Worm (Caenorhabditis elegans) whole organism, early embryonic: ENCODE results near the gene nas-16.

ENCODE experiments used
- F13C5.2 ChIP-seq: sonication (generic microtip); optimal IDR thresholded peaks from 2 replicates; lab custom pipeline; 2017; ENCODE audit warnings: mild to moderate bottlenecking, missing genetic modification characterization, inconsistent platforms, missing compliant biosample characterization
- aly-1 ChIP-seq: sonication (generic microtip); optimal IDR thresholded peaks from 2 replicates; lab custom pipeline; 2016; ENCODE audit warnings: missing genetic modification characterization, missing compliant biosample characterization
- ama-1 ChIP-seq: fragments of 150-350 bp; optimal IDR thresholded peaks from 2 replicates; lab custom pipeline; 2014
- scrt-1 ChIP-seq: fragments of 200-800 bp; sonication (Bioruptor generic); IDR thresholded peaks from 2 replicates; pipeline ENCODE4 v1.3.6; 2022; ENCODE audit warnings: missing genetic modification characterization, missing compliant biosample characterization

DNA sequence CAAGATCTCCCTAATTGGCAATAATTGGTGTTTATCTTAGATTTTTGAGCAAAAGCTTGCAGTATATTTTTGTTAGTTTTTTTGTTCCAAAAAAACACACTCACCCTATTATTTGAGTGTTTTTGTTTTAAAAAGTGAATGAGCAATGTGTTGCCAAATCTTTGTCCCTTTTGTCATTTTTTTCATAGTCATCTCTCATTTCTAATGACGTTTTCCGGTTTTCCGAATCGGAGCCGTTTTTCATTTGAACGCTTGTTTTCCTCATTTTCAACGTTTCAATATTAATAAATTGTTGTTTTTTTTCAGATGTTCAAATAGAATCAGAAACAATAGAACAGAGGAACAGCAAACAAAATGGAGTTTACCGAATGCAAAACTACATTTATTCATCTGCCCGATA is 46.3 kb downstream of the nas-16 start, which contains the start of gene dmsr-1:
- TF ChIP-seq F13C5.2 (tag; lab: Kevin White, UChicago), result no peak
- no peak for TF ChIP-seq ama-1 (lab: Kevin White, UChicago)
- no peak for TF ChIP-seq scrt-1
- TF ChIP-seq aly-1 (tag; lab: Kevin White, UChicago), result no peak
